Fruit fly (Drosophila melanogaster): ENCODE data around the gene Spn28B.

DNA sequence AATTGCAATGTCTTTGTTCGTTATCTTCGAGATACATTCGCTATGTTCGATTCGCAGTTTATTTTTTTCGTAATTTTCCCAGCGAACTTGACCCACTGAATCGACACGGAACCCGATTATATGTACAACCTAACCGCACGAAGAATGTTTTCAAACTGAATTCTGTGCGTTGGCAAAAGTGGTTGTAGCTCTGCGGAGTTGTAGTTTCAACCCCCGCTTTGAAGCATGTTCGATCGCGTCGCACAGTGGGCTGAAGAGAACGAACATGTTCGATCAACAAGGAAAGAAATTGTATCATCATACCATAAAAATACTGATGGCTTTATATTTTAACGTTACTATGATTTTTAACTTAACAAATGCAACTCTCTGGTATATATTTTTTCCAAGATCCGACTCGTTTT is 37.5 kb upstream of the Spn28B start:
- TF ChIP-seq CG8478 (optimal IDR thresholded peaks at IDR 0.05) (no peak), CTCF (optimal IDR thresholded peaks at IDR 0.05) (no peak)

Measured in S2 (cell line).